Worm (Caenorhabditis elegans) whole organism, L4/young adult: Measurements from ENCODE around the gene brf-1.

Experiments
- W03F9.2 ChIP-seq: fragments of 150-350 bp; optimal IDR thresholded peaks from 2 replicates; lab custom pipeline; 2014; ENCODE audit warnings: missing biosample characterization, missing genetic modification characterization
- dao-5 ChIP-seq: sonication (generic microtip); optimal IDR thresholded peaks from 2 replicates; lab custom pipeline; 2016; ENCODE audit warnings: missing genotype, missing genetic modification characterization, moderate library complexity, missing compliant biosample characterization
- him-1 ChIP-seq: sonication (generic microtip); optimal IDR thresholded peaks from 2 replicates; lab custom pipeline; 2016; ENCODE audit warnings: missing genotype, missing genetic modification reagents, missing genetic modification characterization, missing compliant biosample characterization

DNA sequence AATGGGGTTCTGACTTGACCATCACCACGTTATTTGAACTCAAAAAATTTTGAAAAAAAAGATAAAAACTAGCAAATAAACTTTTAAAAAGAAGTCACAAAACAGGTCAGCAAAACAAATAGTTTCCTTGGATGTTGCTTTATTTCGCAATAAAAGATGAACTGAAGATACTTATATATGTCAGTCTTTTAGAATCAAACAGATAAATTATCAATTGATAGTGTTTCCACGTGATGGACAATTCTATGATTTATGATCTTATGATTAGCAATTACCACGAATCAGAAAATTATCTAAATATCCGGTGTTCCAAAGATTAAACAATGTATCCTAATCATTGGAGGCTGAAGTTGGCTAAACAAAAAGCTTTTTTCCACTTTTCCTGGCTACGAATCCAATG is 17.9 kb upstream of the brf-1 start:
- TF ChIP-seq W03F9.2 (no peak), him-1 (tag; lab: Kevin White, UChicago) (no peak), dao-5 (tag; lab: Kevin White, UChicago) (no peak)
